Fruit fly (Drosophila melanogaster) whole organism: ENCODE measurements around the gene CG43737.

Experiments used
- CG8478 ChIP-seq: fragments of >200 bp; optimal IDR thresholded peaks from 2 replicates; lab custom pipeline; 2018; ENCODE audit warnings: inconsistent platforms
- pan ChIP-seq: fragments of >200 bp; optimal IDR thresholded peaks from 2 replicates; lab custom pipeline; 2017
- usp ChIP-seq: fragments of >200 bp; optimal IDR thresholded peaks from 2 replicates; lab custom pipeline; 2017; ENCODE audit warnings: missing biosample characterization, missing genetic modification characterization, mixed read lengths

- no peak for TF ChIP-seq CG8478 (lab: Kevin White, UChicago)
- TF ChIP-seq pan (lab: Kevin White, UChicago) = no peak
- TF ChIP-seq usp (GFP tag; lab: Kevin White, UChicago) = no peak
These were observed 10.4 kb upstream of the CG43737 start for dm6 chrX:15164879-15165278.
